Worm (Caenorhabditis elegans): ENCODE data around the gene rbd-1.

- TF ChIP-seq ahr-1 (tag; optimal IDR thresholded peaks at IDR 0.05), result no peak
- no peak for TF ChIP-seq sox-2 (GFP tag; IDR thresholded peaks at IDR 0.05)
These were observed 16.7 kb downstream of the rbd-1 start, which contains the start of gene T23F6.5 for ce11 chrIV:12741438-12741837.

Measured in whole organism, late embryonic.